Worm (Caenorhabditis elegans) whole organism, L3 larva: ENCODE measurements around the gene H43I07.1.

Experiments used
- ZK546.5 ChIP-seq: sonication (generic microtip); optimal IDR thresholded peaks from 2 replicates; lab custom pipeline; 2017; ENCODE audit warnings: missing biosample characterization, missing genetic modification characterization
- ceh-28 ChIP-seq: fragments of 150-350 bp; optimal IDR thresholded peaks from 2 replicates; lab custom pipeline; 2014; ENCODE audit warnings: missing biosample characterization, missing genetic modification reagents, missing genetic modification characterization
- elt-1 ChIP-seq: fragments of 150-350 bp; optimal IDR thresholded peaks from 2 replicates; lab custom pipeline; 2014; ENCODE audit warnings: missing biosample characterization, missing genetic modification characterization
- fkh-10 ChIP-seq: sonication (generic microtip); optimal IDR thresholded peaks from 2 replicates; lab custom pipeline; 2017; ENCODE audit warnings: missing biosample characterization, missing genetic modification reagents, missing genetic modification characterization
- lin-39 ChIP-seq: fragments of 150-350 bp; optimal IDR thresholded peaks from 2 replicates; lab custom pipeline; 2018; ENCODE audit warnings: missing biosample characterization, missing genetic modification reagents, missing genetic modification characterization
- nhr-77 ChIP-seq: fragments of 150-350 bp; optimal IDR thresholded peaks from 2 replicates; lab custom pipeline; 2014; ENCODE audit warnings: missing biosample characterization, missing genetic modification characterization
- sea-2 ChIP-seq: fragments of 150-350 bp; sonication (generic microtip); optimal IDR thresholded peaks from 4 replicates; lab custom pipeline; 2014; ENCODE audit warnings: missing biosample characterization, missing genetic modification reagents, missing genetic modification characterization
- unc-62 ChIP-seq: fragments of 150-350 bp; sonication (generic microtip); optimal IDR thresholded peaks from 4 replicates; lab custom pipeline; 2014; ENCODE audit warnings: missing biosample characterization, missing genetic modification reagents, missing genetic modification characterization

DNA sequence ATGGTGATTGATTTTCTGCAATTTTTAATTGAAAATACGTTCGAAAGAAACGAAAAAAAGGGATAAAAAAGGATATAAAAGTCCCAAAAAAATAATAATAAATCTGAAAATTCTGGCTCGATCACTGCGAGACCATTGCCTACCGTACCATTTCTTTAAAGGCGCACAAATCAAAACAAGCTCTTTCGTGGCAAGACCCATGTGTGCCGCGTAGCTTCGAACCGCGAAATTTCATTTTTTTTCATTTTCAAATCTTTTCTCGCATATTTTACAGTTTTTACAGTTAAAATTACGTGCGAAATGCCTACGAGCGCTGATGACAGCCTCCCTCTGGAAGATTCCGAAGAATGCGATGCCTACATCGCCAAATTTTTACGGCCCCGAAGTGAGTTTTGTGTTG is 28.9 kb upstream of the H43I07.1 start, which contains the start of the genes coh-4 and pid-5:
- TF ChIP-seq elt-1 (tag; lab: Kevin White, UChicago) (no peak), fkh-10 (no peak), nhr-77 (tag; lab: Kevin White, UChicago) (no peak), ceh-28 (tag; lab: Kevin White, UChicago) (no peak), unc-62 (no peak), sea-2 (GFP tag; lab: Kevin White, UChicago) (no peak), lin-39 (tag; lab: Kevin White, UChicago) (no peak), ZK546.5 (tag; lab: Kevin White, UChicago) (no peak)
